Worm (Caenorhabditis elegans) whole organism, L3 larva: Measurements from ENCODE around the gene T28A11.13.

Experiments
- R02D3.7 ChIP-seq: fragments of 150-350 bp; optimal IDR thresholded peaks from 2 replicates; lab custom pipeline; 2014; ENCODE audit warnings: missing biosample characterization, missing genetic modification characterization
- ZK546.5 ChIP-seq: sonication (generic microtip); optimal IDR thresholded peaks from 2 replicates; lab custom pipeline; 2017; ENCODE audit warnings: missing biosample characterization, missing genetic modification characterization
- aly-2 ChIP-seq: fragments of 150-350 bp; optimal IDR thresholded peaks from 2 replicates; lab custom pipeline; 2014; ENCODE audit warnings: missing biosample characterization, missing genetic modification characterization
- ama-1 ChIP-seq: fragments of 150-350 bp; optimal IDR thresholded peaks from 2 replicates; lab custom pipeline; 2018
- ceh-16 ChIP-seq: sonication (generic microtip); optimal IDR thresholded peaks from 2 replicates; lab custom pipeline; 2017; ENCODE audit warnings: missing biosample characterization, missing genetic modification characterization
- ceh-82 ChIP-seq: fragments of 150-350 bp; optimal IDR thresholded peaks from 2 replicates; lab custom pipeline; 2014; ENCODE audit warnings: missing biosample characterization, missing genetic modification characterization
- daf-12 ChIP-seq: fragments of 150-350 bp; optimal IDR thresholded peaks from 2 replicates; lab custom pipeline; 2014; ENCODE audit warnings: missing biosample characterization, missing genetic modification reagents, missing genetic modification characterization
- egl-27 ChIP-seq: sonication (generic microtip); optimal IDR thresholded peaks from 4 replicates; lab custom pipeline; 2017; ENCODE audit warnings: missing biosample characterization, missing genetic modification reagents, missing genetic modification characterization
- elt-1 ChIP-seq: fragments of 150-350 bp; optimal IDR thresholded peaks from 2 replicates; lab custom pipeline; 2014; ENCODE audit warnings: missing biosample characterization, missing genetic modification characterization
- elt-2 ChIP-seq: sonication (generic microtip); optimal IDR thresholded peaks from 2 replicates; lab custom pipeline; 2016; ENCODE audit warnings: missing genetic modification reagents, mild to moderate bottlenecking, missing genetic modification characterization, missing compliant biosample characterization
- elt-3 ChIP-seq, 3 experiments: fragments of 150-350 bp in 1 of 3; sonication (generic microtip) in 2 of 3; optimal IDR thresholded peaks; 2 replicates in 2 of 3; 4 replicates in 1 of 3; lab custom pipeline; 2014 to 2017; ENCODE audit warnings: missing biosample characterization in 3 of 3, missing genetic modification characterization in 3 of 3
- eor-1 ChIP-seq, 2 experiments: fragments of 150-350 bp; optimal IDR thresholded peaks; 2 replicates each; lab custom pipeline; 2014 to 2018; ENCODE audit warnings: missing biosample characterization in 2 of 2, missing genetic modification characterization in 2 of 2
- fkh-10 ChIP-seq: sonication (generic microtip); optimal IDR thresholded peaks from 2 replicates; lab custom pipeline; 2017; ENCODE audit warnings: missing biosample characterization, missing genetic modification reagents, missing genetic modification characterization
- fos-1 ChIP-seq: fragments of 150-350 bp; optimal IDR thresholded peaks from 2 replicates; lab custom pipeline; 2014; ENCODE audit warnings: missing biosample characterization, missing genetic modification characterization
- hmg-11 ChIP-seq: sonication (generic microtip); optimal IDR thresholded peaks from 2 replicates; lab custom pipeline; 2016; ENCODE audit warnings: missing genetic modification characterization, missing compliant biosample characterization
- jun-1 ChIP-seq: fragments of 150-350 bp; optimal IDR thresholded peaks from 2 replicates; lab custom pipeline; 2014; ENCODE audit warnings: missing biosample characterization, missing genetic modification reagents, missing genetic modification characterization
- lin-15B ChIP-seq: fragments of 150-350 bp; optimal IDR thresholded peaks from 2 replicates; lab custom pipeline; 2014; ENCODE audit warnings: missing biosample characterization, missing genetic modification characterization
- lin-39 ChIP-seq: fragments of 150-350 bp; optimal IDR thresholded peaks from 2 replicates; lab custom pipeline; 2018; ENCODE audit warnings: missing biosample characterization, missing genetic modification reagents, missing genetic modification characterization
- lsy-12 ChIP-seq: sonication (generic microtip); optimal IDR thresholded peaks from 2 replicates; lab custom pipeline; 2016; ENCODE audit warnings: mild to moderate bottlenecking, missing genetic modification characterization, missing compliant biosample characterization
- mdl-1 ChIP-seq: fragments of 150-350 bp; optimal IDR thresholded peaks from 2 replicates; lab custom pipeline; 2014; ENCODE audit warnings: missing biosample characterization, missing genetic modification characterization
- mml-1 ChIP-seq: fragments of 150-350 bp; sonication (generic microtip); optimal IDR thresholded peaks from 3 replicates; lab custom pipeline; 2014; ENCODE audit warnings: missing biosample characterization, missing genetic modification characterization
- nhr-11 ChIP-seq: fragments of 150-350 bp; optimal IDR thresholded peaks from 2 replicates; lab custom pipeline; 2014; ENCODE audit warnings: missing biosample characterization, missing genetic modification characterization
- nhr-23 ChIP-seq: fragments of 150-350 bp; optimal IDR thresholded peaks from 2 replicates; lab custom pipeline; 2014; ENCODE audit warnings: missing biosample characterization, missing genetic modification reagents, missing genetic modification characterization
- nhr-237 ChIP-seq: fragments of 150-350 bp; optimal IDR thresholded peaks from 2 replicates; lab custom pipeline; 2014; ENCODE audit warnings: missing biosample characterization, missing genetic modification characterization
- nhr-25 ChIP-seq: sonication (generic microtip); optimal IDR thresholded peaks from 2 replicates; lab custom pipeline; 2017; ENCODE audit warnings: missing biosample characterization, missing genetic modification characterization
- nhr-43 ChIP-seq: sonication (generic microtip); optimal IDR thresholded peaks from 2 replicates; lab custom pipeline; 2016; ENCODE audit warnings: mild to moderate bottlenecking, missing genetic modification characterization, missing compliant biosample characterization; ENCODE audit not compliant: poor library complexity, severe bottlenecking
- nhr-67 ChIP-seq: fragments of 150-350 bp; optimal IDR thresholded peaks from 2 replicates; lab custom pipeline; 2014; ENCODE audit warnings: missing biosample characterization, missing genetic modification characterization
- nhr-76 ChIP-seq: fragments of 150-350 bp; sonication (generic microtip); optimal IDR thresholded peaks from 5 replicates; lab custom pipeline; 2014; ENCODE audit warnings: missing biosample characterization, missing genetic modification characterization
- nhr-77 ChIP-seq: fragments of 150-350 bp; optimal IDR thresholded peaks from 2 replicates; lab custom pipeline; 2014; ENCODE audit warnings: missing biosample characterization, missing genetic modification characterization
- pha-4 ChIP-seq: fragments of 150-350 bp; optimal IDR thresholded peaks from 2 replicates; lab custom pipeline; 2014; ENCODE audit warnings: missing biosample characterization, missing genetic modification reagents, missing genetic modification characterization
- pqm-1 ChIP-seq: fragments of 150-350 bp; optimal IDR thresholded peaks from 2 replicates; lab custom pipeline; 2017; ENCODE audit warnings: missing biosample characterization, missing genetic modification characterization, inconsistent platforms
- sea-2 ChIP-seq: fragments of 150-350 bp; sonication (generic microtip); optimal IDR thresholded peaks from 4 replicates; lab custom pipeline; 2014; ENCODE audit warnings: missing biosample characterization, missing genetic modification reagents, missing genetic modification characterization
- snpc-4 ChIP-seq: fragments of 150-350 bp; optimal IDR thresholded peaks from 2 replicates; lab custom pipeline; 2014; ENCODE audit warnings: missing biosample characterization, missing genetic modification characterization
- tbx-2 ChIP-seq: sonication (generic microtip); optimal IDR thresholded peaks from 2 replicates; lab custom pipeline; 2016; ENCODE audit warnings: mild to moderate bottlenecking, missing genetic modification characterization, missing compliant biosample characterization
- unc-39 ChIP-seq: sonication (generic microtip); optimal IDR thresholded peaks from 4 replicates; lab custom pipeline; 2017; ENCODE audit warnings: missing biosample characterization, missing genetic modification characterization
- zag-1 ChIP-seq: fragments of 150-350 bp; optimal IDR thresholded peaks from 2 replicates; lab custom pipeline; 2014; ENCODE audit warnings: missing biosample characterization, missing genetic modification characterization
- ztf-11 ChIP-seq: fragments of 150-350 bp; optimal IDR thresholded peaks from 2 replicates; lab custom pipeline; 2014; ENCODE audit warnings: missing biosample characterization, missing genetic modification characterization
- ztf-4 ChIP-seq: fragments of 150-350 bp; optimal IDR thresholded peaks from 2 replicates; lab custom pipeline; 2014; ENCODE audit warnings: missing biosample characterization, missing genetic modification characterization

The T28A11.13 gene

DNA sequence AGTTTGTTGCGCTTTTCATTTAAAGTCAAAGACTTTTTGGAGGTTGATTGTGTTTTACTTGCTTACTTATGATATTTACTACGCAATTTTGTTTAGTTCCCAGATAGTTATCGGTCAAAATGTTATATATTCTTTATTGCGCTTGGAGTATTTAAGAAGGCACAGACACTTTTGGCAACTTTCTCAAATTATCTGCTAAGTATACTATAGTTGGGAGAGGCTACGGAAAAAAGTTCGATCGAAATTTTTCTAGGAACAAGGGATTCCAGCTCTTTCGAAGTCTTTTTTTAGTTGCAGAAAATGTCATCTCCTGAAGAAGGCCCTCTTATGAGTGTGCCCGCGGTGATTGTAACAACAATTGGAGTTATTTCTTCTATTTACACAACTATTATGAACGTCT, 10.0 kb upstream of the T28A11.13 start, which contains the start of gene srbc-5:
Gene srbc-5 (plus strand): TSS at position 301 of the 400 bp plus-strand sequence.
- no peak for TF ChIP-seq elt-1 (tag; lab: Kevin White, UChicago)
- no peak for TF ChIP-seq ama-1
- no peak for TF ChIP-seq aly-2
- TF ChIP-seq pqm-1, result no peak
- TF ChIP-seq nhr-25 (tag; lab: Kevin White, UChicago), result no peak
- TF ChIP-seq jun-1 (tag; lab: Kevin White, UChicago), result no peak
- no peak for TF ChIP-seq nhr-11 (tag; lab: Kevin White, UChicago)
- no peak for TF ChIP-seq daf-12 (tag; lab: Kevin White, UChicago)
- TF ChIP-seq fos-1, result no peak
- TF ChIP-seq hmg-11 (tag; lab: Kevin White, UChicago), result no peak
- no peak for TF ChIP-seq nhr-77 (tag; lab: Kevin White, UChicago)

DNA sequence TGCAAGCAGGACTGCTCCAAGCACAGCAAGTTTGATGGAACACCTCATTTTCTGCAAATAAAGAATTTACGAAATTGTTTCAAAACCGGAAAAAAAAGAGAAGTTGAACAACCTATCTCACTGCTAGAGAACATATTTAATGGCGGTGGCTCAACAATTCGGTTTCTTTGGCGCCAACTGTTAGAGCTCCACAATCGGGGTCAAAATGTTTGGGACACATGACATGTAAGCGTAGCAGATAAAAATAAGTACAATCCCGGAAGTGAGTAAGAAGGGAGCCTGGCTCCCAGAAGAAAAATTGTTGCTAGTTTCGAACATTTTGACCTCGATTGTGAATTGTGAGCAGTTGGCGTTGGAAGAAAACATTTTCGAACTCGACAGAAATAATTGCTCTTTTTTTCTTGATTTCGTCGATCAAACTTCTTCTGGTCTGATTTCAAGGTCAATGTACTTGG, 9.1 kb upstream of the T28A11.13 start, which contains the start of gene T28A11.16:
Gene T28A11.16 (minus strand): TSS at position 51 of the 455 bp plus-strand sequence.
- TF ChIP-seq ceh-82 (no peak), aly-2 (no peak), lin-39 (tag; lab: Kevin White, UChicago) (no peak), nhr-67 (no peak)

DNA sequence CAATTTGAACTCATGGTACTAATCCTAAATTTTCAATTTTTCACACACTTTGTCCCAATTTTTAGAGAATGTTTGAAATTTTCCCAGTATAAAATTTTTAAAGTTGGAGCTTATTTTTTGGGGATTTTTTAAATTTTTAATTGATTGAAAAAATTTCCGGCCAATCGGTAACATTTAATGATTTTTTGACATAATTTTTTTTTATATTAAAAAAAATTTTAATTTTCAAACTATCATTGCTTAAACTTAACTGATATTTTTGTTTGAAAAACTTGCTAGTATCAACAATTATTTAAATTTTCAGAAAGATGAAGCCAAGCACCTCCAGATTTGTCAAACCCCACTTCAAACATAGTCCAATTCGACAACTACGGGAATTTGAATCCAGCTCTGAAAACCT, 7.2 kb upstream of the T28A11.13 start, which contains the start of gene T28A11.22:
Gene T28A11.22 (plus strand): TSS at position 301 of the 400 bp plus-strand sequence.
- TF ChIP-seq snpc-4 (tag; lab: Kevin White, UChicago), result no peak
- no peak for TF ChIP-seq mdl-1
- no peak for TF ChIP-seq fos-1
- TF ChIP-seq nhr-77 (tag; lab: Kevin White, UChicago), result no peak
- TF ChIP-seq nhr-237 (tag; lab: Kevin White, UChicago), result no peak
- TF ChIP-seq ztf-11 (tag; lab: Kevin White, UChicago), result no peak
- TF ChIP-seq nhr-43 (tag; lab: Kevin White, UChicago), result no peak
- TF ChIP-seq mml-1, result no peak
- TF ChIP-seq nhr-23 (tag; lab: Kevin White, UChicago), result no peak
- no peak for TF ChIP-seq tbx-2
- no peak for TF ChIP-seq zag-1

DNA sequence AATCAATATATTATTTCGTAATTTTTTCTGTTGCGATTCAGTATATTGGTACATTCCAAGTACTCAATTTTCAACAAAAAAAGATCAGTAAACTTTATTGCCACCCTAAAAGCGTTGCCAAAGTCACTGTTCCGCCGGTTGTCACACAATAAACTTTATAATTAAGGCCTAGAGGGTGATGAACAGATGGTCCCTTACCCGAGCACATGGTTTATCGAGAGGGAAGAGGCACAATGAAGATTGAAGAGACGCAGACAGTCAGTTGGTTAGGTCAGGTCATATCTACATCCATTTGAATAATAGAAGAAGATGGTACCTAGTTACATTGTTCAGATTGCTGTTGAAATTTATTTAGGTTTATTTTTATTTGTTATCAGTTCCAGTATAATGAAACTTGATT, 6.8 kb upstream of the T28A11.13 start:
- no peak for TF ChIP-seq elt-3 (tag; optimal IDR thresholded peaks at IDR 0.05; lab: Kevin White, UChicago)
- TF ChIP-seq ztf-4 (tag; lab: Kevin White, UChicago), result no peak
- no peak for TF ChIP-seq ZK546.5 (tag; lab: Kevin White, UChicago)
- TF ChIP-seq ztf-11 (tag; lab: Kevin White, UChicago), result no peak
- no peak for TF ChIP-seq elt-2 (tag; lab: Kevin White, UChicago)
- no peak for TF ChIP-seq sea-2 (GFP tag; lab: Kevin White, UChicago)
- no peak for TF ChIP-seq jun-1 (tag; lab: Kevin White, UChicago)
- TF ChIP-seq ceh-16 (tag; lab: Kevin White, UChicago), result no peak
- TF ChIP-seq R02D3.7 (tag; lab: Kevin White, UChicago), result no peak
- no peak for TF ChIP-seq egl-27 (tag; lab: Kevin White, UChicago)
- no peak for TF ChIP-seq lin-39 (tag; lab: Kevin White, UChicago)
- TF ChIP-seq nhr-11 (tag; lab: Kevin White, UChicago), result no peak
- TF ChIP-seq lsy-12 (tag; lab: Kevin White, UChicago), result no peak

DNA sequence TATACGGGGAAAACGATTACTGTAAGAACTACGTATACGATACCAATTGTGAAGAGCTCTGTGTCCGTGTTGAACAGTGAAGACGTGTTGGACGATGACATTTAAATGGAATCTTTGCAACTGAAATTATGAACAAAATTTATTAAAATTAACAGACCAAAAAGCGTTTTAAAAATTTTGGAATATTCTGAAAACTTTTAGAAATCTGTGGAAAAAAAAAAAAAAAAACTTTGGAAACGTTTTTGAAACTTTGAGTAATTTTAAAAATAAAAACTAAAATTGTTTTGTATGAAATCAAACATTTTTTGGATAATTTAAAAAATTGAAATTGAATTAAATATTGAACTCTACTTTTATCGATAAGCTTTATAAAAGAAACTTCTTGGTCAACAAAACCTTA, 6.0 kb upstream of the T28A11.13 start, which contains the start of gene srt-63:
Gene srt-63 (minus strand): TSS at position 101 of the 400 bp plus-strand sequence.
- TF ChIP-seq nhr-25 (tag; lab: Kevin White, UChicago) (no peak), lin-15B (no peak), R02D3.7 (tag; lab: Kevin White, UChicago) (no peak), aly-2 (no peak), ama-1 (no peak), eor-1 (tag; optimal IDR thresholded peaks at IDR 0.05; lab: Kevin White, UChicago) (no peak), fkh-10 (GFP tag; lab: Kevin White, UChicago) (no peak), nhr-76 (no peak), unc-39 (tag; lab: Kevin White, UChicago) (no peak), elt-1 (tag; lab: Kevin White, UChicago) (no peak), pha-4 (no peak), ceh-82 (no peak), egl-27 (tag; lab: Kevin White, UChicago) (no peak), nhr-11 (tag; lab: Kevin White, UChicago) (no peak)
